Worm (Caenorhabditis elegans): ENCODE results near the gene F46B3.1.

ce11 chrV:20623060-20623459 lies 26.1 kb upstream of the F46B3.1 start, which contains the start of gene F46B3.8:
- no peak for TF ChIP-seq rnt-1 (tag; optimal IDR thresholded peaks at IDR 0.05)
- no peak for TF ChIP-seq ztf-4 (tag; optimal IDR thresholded peaks at IDR 0.05)
- TF ChIP-seq fkh-10 (GFP tag; optimal IDR thresholded peaks at IDR 0.05), result no peak
- no peak for TF ChIP-seq elt-2 (tag; optimal IDR thresholded peaks at IDR 0.05)
- TF ChIP-seq ceh-82 (tag; optimal IDR thresholded peaks at IDR 0.05), result no peak
- TF ChIP-seq egl-27 (tag; optimal IDR thresholded peaks at IDR 0.05), result no peak
- no peak for TF ChIP-seq nhr-237 (tag; optimal IDR thresholded peaks at IDR 0.05)
- TF ChIP-seq ama-1 (optimal IDR thresholded peaks at IDR 0.05), result no peak
- no peak for TF ChIP-seq dpl-1 (GFP tag; optimal IDR thresholded peaks at IDR 0.05)
- TF ChIP-seq unc-62 (GFP tag; optimal IDR thresholded peaks at IDR 0.05), result no peak
- no peak for TF ChIP-seq aly-2 (tag; optimal IDR thresholded peaks at IDR 0.05)
- TF ChIP-seq C34B4.2 (tag; optimal IDR thresholded peaks at IDR 0.05), result no peak
- no peak for TF ChIP-seq nhr-85 (tag)

Measured in whole organism, L1 larva.